Fruit fly (Drosophila melanogaster): ENCODE measurements around the gene Drsl2.

DNA sequence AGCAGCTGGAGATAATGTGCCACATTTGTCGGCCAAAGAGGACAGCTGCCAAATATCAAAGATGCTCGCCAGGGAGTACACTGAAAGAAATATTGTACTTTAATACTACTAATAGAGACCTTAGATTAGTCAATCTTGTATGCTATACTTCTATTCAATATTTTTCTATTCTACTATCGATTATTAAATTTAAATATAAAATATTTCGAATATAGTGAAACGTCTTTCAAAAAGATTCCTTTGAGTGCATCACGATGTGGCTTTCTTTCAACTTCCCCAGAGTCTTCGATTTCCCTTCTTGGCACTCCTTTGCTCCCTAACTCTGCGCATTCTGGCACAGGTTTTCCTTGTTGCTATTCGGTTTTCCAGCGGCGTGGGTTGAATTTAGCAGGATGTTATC, 29.2 kb upstream of the Drsl2 start:
- no peak for TF ChIP-seq CG34367 (tag; optimal IDR thresholded peaks at IDR 0.05)
- TF ChIP-seq CG14655 (GFP tag; optimal IDR thresholded peaks at IDR 0.05), result peak; percentile 57
- TF ChIP-seq Ets98B (GFP tag; IDR thresholded peaks at IDR 0.05), result 0 out of 2 replicates have a peak, but pooled peaks have one; percentile 34
- no peak for TF ChIP-seq D1 (tag; optimal IDR thresholded peaks at IDR 0.05)
- TF ChIP-seq EcR (GFP tag; optimal IDR thresholded peaks at IDR 0.05), result no peak
- TF ChIP-seq CG9948 (tag; optimal IDR thresholded peaks at IDR 0.05), result no peak
- TF ChIP-seq Pif1B (GFP tag; optimal IDR thresholded peaks at IDR 0.05), result no peak
- peak; percentile 25 for TF ChIP-seq CG8301 (tag; optimal IDR thresholded peaks at IDR 0.05)
- TF ChIP-seq CG17806 (tag; optimal IDR thresholded peaks at IDR 0.05), result no peak
- no peak for TF ChIP-seq CG32121 (GFP tag; IDR thresholded peaks at IDR 0.05)
- no peak for TF ChIP-seq rn (GFP tag; IDR thresholded peaks at IDR 0.05)
- no peak for TF ChIP-seq Snoo (tag; optimal IDR thresholded peaks at IDR 0.05)
- no peak for TF ChIP-seq CG10348 (GFP tag; IDR thresholded peaks at IDR 0.05)

Data from whole organism, pupa.